Fruit fly (Drosophila melanogaster) whole organism, prepupa: ENCODE data around the gene CG44869.

Source experiments
- Blimp-1 ChIP-seq: fragments of 200-800 bp; sonication (Bioruptor generic); optimal IDR thresholded peaks from 3 replicates; lab custom pipeline; 2017; ENCODE audit warnings: missing biosample characterization, missing genetic modification characterization, mild to moderate bottlenecking, moderate library complexity, missing genetic modification reagents
- CG10631 ChIP-seq: fragments of 200-800 bp; sonication (Bioruptor generic); optimal IDR thresholded peaks from 2 replicates; lab custom pipeline; 2016; ENCODE audit warnings: missing biosample characterization, missing genetic modification characterization
- CG10669 ChIP-seq: fragments of 200-800 bp; sonication (Bioruptor generic); optimal IDR thresholded peaks from 3 replicates; lab custom pipeline; 2018; ENCODE audit warnings: missing biosample characterization, mild to moderate bottlenecking, missing genetic modification characterization, moderate library complexity
- CG11294 ChIP-seq: fragments of 200-800 bp; sonication (Bioruptor generic); IDR thresholded peaks from 2 replicates; pipeline ENCODE4 v1.3.6; 2022; ENCODE audit warnings: missing biosample characterization, missing genetic modification characterization
- CG11762 ChIP-seq: fragments of 200-800 bp; sonication (Bioruptor generic); optimal IDR thresholded peaks from 3 replicates; lab custom pipeline; 2016; ENCODE audit warnings: missing biosample characterization, missing genetic modification characterization; ENCODE audit not compliant: insufficient read depth
- CG1621 ChIP-seq: fragments of 200-800 bp; sonication (Bioruptor generic); optimal IDR thresholded peaks from 3 replicates; lab custom pipeline; 2018; ENCODE audit warnings: missing biosample characterization, mild to moderate bottlenecking, missing genetic modification characterization
- CG16779 ChIP-seq: fragments of 200-800 bp; sonication (Bioruptor generic); optimal IDR thresholded peaks from 3 replicates; lab custom pipeline; 2017; ENCODE audit warnings: missing biosample characterization, mild to moderate bottlenecking, missing genetic modification characterization
- CG3032 ChIP-seq: fragments of 200-800 bp; optimal IDR thresholded peaks from 2 replicates; lab custom pipeline; 2019; ENCODE audit warnings: missing biosample characterization, mild to moderate bottlenecking, missing genetic modification characterization, moderate library complexity
- CG31627 ChIP-seq: fragments of 200-800 bp; sonication (Bioruptor generic); optimal IDR thresholded peaks from 3 replicates; lab custom pipeline; 2016; ENCODE audit warnings: missing biosample characterization, missing genetic modification characterization
- CG32006 ChIP-seq: fragments of 200-800 bp; sonication (Bioruptor generic); optimal IDR thresholded peaks from 3 replicates; lab custom pipeline; 2017; ENCODE audit warnings: missing biosample characterization, mild to moderate bottlenecking, missing genetic modification characterization
- CG34406 ChIP-seq: fragments of 200-800 bp; sonication (Bioruptor generic); optimal IDR thresholded peaks from 3 replicates; lab custom pipeline; 2016; ENCODE audit warnings: missing biosample characterization, missing genetic modification characterization
- CG3919 ChIP-seq: fragments of 200-800 bp; sonication (Bioruptor generic); optimal IDR thresholded peaks from 3 replicates; lab custom pipeline; 2016; ENCODE audit warnings: missing biosample characterization, missing genetic modification characterization
- CG4318 ChIP-seq: fragments of 200-800 bp; sonication (Bioruptor generic); optimal IDR thresholded peaks from 3 replicates; lab custom pipeline; 2017; ENCODE audit warnings: missing biosample characterization, mild to moderate bottlenecking, missing genetic modification characterization
- CG6163 ChIP-seq: fragments of 200-800 bp; sonication (Bioruptor generic); IDR thresholded peaks from 3 replicates; pipeline ENCODE4 v1.3.6; 2022; ENCODE audit warnings: missing biosample characterization, missing genetic modification characterization
- CG6792 ChIP-seq: fragments of 200-800 bp; sonication (Bioruptor generic); optimal IDR thresholded peaks from 3 replicates; lab custom pipeline; 2016; ENCODE audit warnings: missing biosample characterization, missing genetic modification characterization
- CG6808 ChIP-seq: fragments of 200-800 bp; sonication (Bioruptor generic); optimal IDR thresholded peaks from 3 replicates; lab custom pipeline; 2017; ENCODE audit warnings: missing biosample characterization, missing genetic modification characterization, mild to moderate bottlenecking, moderate library complexity, missing genetic modification reagents
- CG6854 ChIP-seq: fragments of 200-800 bp; sonication (Bioruptor generic); optimal IDR thresholded peaks from 2 replicates; lab custom pipeline; 2017; ENCODE audit warnings: missing biosample characterization, mild to moderate bottlenecking, missing genetic modification characterization
- CG7368 ChIP-seq: fragments of 200-800 bp; sonication (Bioruptor generic); optimal IDR thresholded peaks from 3 replicates; lab custom pipeline; 2016; ENCODE audit warnings: missing biosample characterization, missing genetic modification characterization
- CG8119 ChIP-seq: fragments of 200-800 bp; sonication (Bioruptor generic); IDR thresholded peaks from 3 replicates; pipeline ENCODE4 v1.3.6; 2022; ENCODE audit warnings: missing biosample characterization, missing genetic modification characterization
- CG8319 ChIP-seq: fragments of 200-800 bp; sonication (Bioruptor generic); optimal IDR thresholded peaks from 3 replicates; lab custom pipeline; 2016; ENCODE audit warnings: missing biosample characterization, missing genetic modification characterization
- CG8632 ChIP-seq: fragments of 200-800 bp; sonication (Bioruptor generic); optimal IDR thresholded peaks from 3 replicates; lab custom pipeline; 2016; ENCODE audit warnings: missing biosample characterization, missing genetic modification characterization
- CG9139 ChIP-seq: fragments of 200-800 bp; sonication (Bioruptor generic); optimal IDR thresholded peaks from 3 replicates; lab custom pipeline; 2017; ENCODE audit warnings: missing biosample characterization, mild to moderate bottlenecking, missing genetic modification characterization
- Eip78C ChIP-seq: fragments of 200-800 bp; sonication (Bioruptor generic); peaks from one replicate; lab custom pipeline; 2016; ENCODE audit warnings: missing biosample characterization, missing genetic modification characterization
- Eip93F ChIP-seq: fragments of 200-800 bp; sonication (Bioruptor generic); optimal IDR thresholded peaks from 2 replicates; lab custom pipeline; 2016; ENCODE audit warnings: missing biosample characterization, mild to moderate bottlenecking, missing genetic modification characterization
- Ets21C ChIP-seq: fragments of 200-800 bp; sonication (Bioruptor generic); optimal IDR thresholded peaks from 3 replicates; lab custom pipeline; 2016; ENCODE audit warnings: missing biosample characterization, missing genetic modification characterization
- Hr38 ChIP-seq: sonication (Bioruptor generic); optimal IDR thresholded peaks from 2 replicates; lab custom pipeline; 2016; ENCODE audit warnings: missing biosample characterization, missing genetic modification characterization
- Hr39 ChIP-seq: fragments of 200-800 bp; sonication (Bioruptor generic); optimal IDR thresholded peaks from 2 replicates; lab custom pipeline; 2016; ENCODE audit warnings: missing biosample characterization, missing genetic modification characterization
- Hr4 ChIP-seq: fragments of 200-800 bp; sonication (Bioruptor generic); optimal IDR thresholded peaks from 3 replicates; lab custom pipeline; 2016; ENCODE audit warnings: missing biosample characterization, missing genetic modification characterization
- Lpt ChIP-seq: fragments of 200-800 bp; sonication (Bioruptor generic); optimal IDR thresholded peaks from 3 replicates; lab custom pipeline; 2016; ENCODE audit warnings: missing biosample characterization, missing genetic modification characterization
- Met ChIP-seq: fragments of 200-800 bp; sonication (Bioruptor generic); optimal IDR thresholded peaks from 3 replicates; lab custom pipeline; 2016; ENCODE audit warnings: missing biosample characterization, missing genetic modification characterization
- OdsH ChIP-seq: fragments of 200-800 bp; sonication (Bioruptor generic); optimal IDR thresholded peaks from 3 replicates; lab custom pipeline; 2016; ENCODE audit warnings: missing biosample characterization, missing genetic modification characterization
- Sox102F ChIP-seq: fragments of 200-800 bp; sonication (Bioruptor generic); optimal IDR thresholded peaks from 2 replicates; lab custom pipeline; 2016; ENCODE audit warnings: missing biosample characterization, mild to moderate bottlenecking, missing genetic modification characterization
- Sox14 ChIP-seq: fragments of 200-800 bp; sonication (Bioruptor generic); optimal IDR thresholded peaks from 3 replicates; lab custom pipeline; 2016; ENCODE audit warnings: missing biosample characterization, missing genetic modification characterization
- Sox15 ChIP-seq: fragments of 200-800 bp; sonication (Bioruptor generic); optimal IDR thresholded peaks from 3 replicates; lab custom pipeline; 2016; ENCODE audit warnings: missing biosample characterization, missing genetic modification characterization
- achi ChIP-seq: fragments of 200-800 bp; sonication (Bioruptor generic); optimal IDR thresholded peaks from 3 replicates; lab custom pipeline; 2016; ENCODE audit warnings: missing biosample characterization, missing genetic modification characterization
- cyc ChIP-seq: fragments of 200-800 bp; sonication (Bioruptor generic); optimal IDR thresholded peaks from 3 replicates; lab custom pipeline; 2016; ENCODE audit warnings: missing biosample characterization, missing genetic modification characterization
- dac ChIP-seq: fragments of 200-800 bp; sonication (Bioruptor generic); optimal IDR thresholded peaks from 2 replicates; lab custom pipeline; 2017; ENCODE audit warnings: missing biosample characterization, mild to moderate bottlenecking, missing genetic modification characterization
- dsx ChIP-seq: fragments of 200-800 bp; optimal IDR thresholded peaks from 3 replicates; lab custom pipeline; 2019; ENCODE audit warnings: missing biosample characterization, mild to moderate bottlenecking, missing genetic modification characterization, moderate library complexity; ENCODE audit not compliant: poor library complexity, severe bottlenecking
- eg ChIP-seq: fragments of 200-800 bp; sonication (Bioruptor generic); IDR thresholded peaks from 3 replicates; pipeline ENCODE4 v1.3.6; 2022; ENCODE audit warnings: missing biosample characterization, missing genetic modification characterization
- esn ChIP-seq: fragments of 200-800 bp; sonication (Bioruptor generic); optimal IDR thresholded peaks from 2 replicates; lab custom pipeline; 2016; ENCODE audit warnings: missing biosample characterization, mild to moderate bottlenecking, missing genetic modification characterization, moderate library complexity
- fd59A ChIP-seq: fragments of 200-800 bp; sonication (Bioruptor generic); optimal IDR thresholded peaks from 2 replicates; lab custom pipeline; 2017; ENCODE audit warnings: missing biosample characterization, mild to moderate bottlenecking, missing genetic modification characterization, missing genetic modification reagents
- fd85E ChIP-seq: fragments of 200-800 bp; sonication (Bioruptor generic); optimal IDR thresholded peaks from 3 replicates; lab custom pipeline; 2016; ENCODE audit warnings: missing biosample characterization, missing genetic modification characterization
- fkh ChIP-seq: fragments of 200-800 bp; sonication (Bioruptor generic); optimal IDR thresholded peaks from 3 replicates; lab custom pipeline; 2017; ENCODE audit warnings: missing biosample characterization, mild to moderate bottlenecking, missing genetic modification characterization, moderate library complexity
- lz ChIP-seq: fragments of 200-800 bp; sonication (Bioruptor generic); optimal IDR thresholded peaks from 3 replicates; lab custom pipeline; 2016; ENCODE audit warnings: missing biosample characterization, missing genetic modification characterization
- net ChIP-seq: fragments of 200-800 bp; sonication (Bioruptor generic); optimal IDR thresholded peaks from 3 replicates; lab custom pipeline; 2016; ENCODE audit warnings: missing biosample characterization, missing genetic modification characterization
- pdm3 ChIP-seq: fragments of 200-800 bp; sonication (Bioruptor generic); optimal IDR thresholded peaks from 3 replicates; lab custom pipeline; 2016; ENCODE audit warnings: missing biosample characterization, missing genetic modification characterization
- salr ChIP-seq, 2 experiments: fragments of 200-800 bp; sonication (Bioruptor generic); optimal IDR thresholded peaks; 3 replicates each; lab custom pipeline; 2016 to 2018; ENCODE audit warnings: missing biosample characterization in 2 of 2, missing genetic modification characterization in 2 of 2, mild to moderate bottlenecking in 1 of 2
- spab ChIP-seq: fragments of 200-800 bp; sonication (Bioruptor generic); optimal IDR thresholded peaks from 2 replicates; lab custom pipeline; 2017; ENCODE audit warnings: missing biosample characterization, mild to moderate bottlenecking, missing genetic modification characterization, missing genetic modification reagents
- ss ChIP-seq, 2 experiments: fragments of 200-800 bp; sonication (Bioruptor generic); optimal IDR thresholded peaks; 2 replicates in 1 of 2; 3 replicates in 1 of 2; lab custom pipeline; 2017 to 2018; ENCODE audit warnings: mild to moderate bottlenecking in 2 of 2, missing biosample characterization in 2 of 2, missing genetic modification characterization in 2 of 2, moderate library complexity in 1 of 2
- svp ChIP-seq: fragments of 200-800 bp; sonication (Bioruptor generic); peaks from one replicate; lab custom pipeline; 2016; ENCODE audit warnings: missing biosample characterization, missing genetic modification characterization
- topi ChIP-seq: fragments of 200-800 bp; sonication (Bioruptor generic); optimal IDR thresholded peaks from 3 replicates; lab custom pipeline; 2016; ENCODE audit warnings: missing biosample characterization, missing genetic modification characterization
- vri ChIP-seq: fragments of 200-800 bp; sonication (Bioruptor generic); optimal IDR thresholded peaks from 3 replicates; lab custom pipeline; 2016; ENCODE audit warnings: missing biosample characterization, mild to moderate bottlenecking, missing genetic modification characterization

CG44869 gene

DNA sequence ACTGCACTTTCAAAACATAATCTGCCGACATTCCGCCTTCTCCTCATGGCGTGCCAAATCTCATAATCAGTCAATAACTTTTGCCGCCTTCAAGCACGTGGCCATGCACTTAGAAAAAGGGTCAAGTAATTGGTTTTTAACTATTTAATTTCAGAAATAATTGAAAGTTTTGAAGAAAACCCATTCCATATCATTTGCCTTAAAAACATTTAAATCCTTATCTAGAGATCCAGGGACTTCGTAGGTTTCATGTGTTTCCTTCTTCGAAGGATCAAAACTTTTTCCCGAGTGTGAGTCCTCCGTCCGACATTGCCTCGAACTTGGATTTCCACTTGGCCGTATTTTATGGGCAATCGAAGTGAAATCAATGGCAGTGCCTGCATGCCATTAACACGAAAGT, 40.8 kb upstream of the CG44869 start:
- TF ChIP-seq CG1621 (peak; percentile 30), CG31627 (GFP tag; lab: Kevin White, UChicago) (peak; percentile 61), eg (GFP tag; lab: Robert Waterston, UW) (no peak), CG10631 (peak; percentile 41), CG3032 (peak; percentile 58), topi (GFP tag; lab: Kevin White, UChicago) (peak; percentile 69), Sox102F (peak; percentile 67), spab (GFP tag; lab: Kevin White, UChicago) (peak; percentile 40), CG11762 (GFP tag; lab: Kevin White, UChicago) (peak; percentile 24), fd59A (GFP tag; lab: Kevin White, UChicago) (peak; percentile 36), net (GFP tag; lab: Kevin White, UChicago) (peak; percentile 35), pdm3 (peak; percentile 50), dac (GFP tag; lab: Kevin White, UChicago) (no peak), Met (GFP tag; lab: Kevin White, UChicago) (peak; percentile 74), Blimp-1 (GFP tag; lab: Kevin White, UChicago) (no peak), fkh (GFP tag; lab: Kevin White, UChicago) (no peak), CG11294 (GFP tag; lab: Robert Waterston, UW) (no peak), CG34406 (GFP tag; lab: Kevin White, UChicago) (peak; percentile 56), vri (peak; percentile 46), salr (GFP tag; optimal IDR thresholded peaks at IDR 0.05; lab: Kevin White, UChicago) (peak in 1 of 2 experiments; percentile 2), Sox15 (GFP tag; lab: Kevin White, UChicago) (peak; percentile 19), CG6792 (GFP tag; lab: Kevin White, UChicago) (peak; percentile 52), CG8319 (peak; percentile 19), CG4318 (no peak), dsx (GFP tag; lab: Kevin White, UChicago) (no peak), esn (GFP tag; lab: Kevin White, UChicago) (peak; percentile 73), achi (GFP tag; lab: Kevin White, UChicago) (peak; percentile 60), CG6163 (GFP tag; lab: Robert Waterston, UW) (peak; percentile 73), Ets21C (GFP tag; lab: Kevin White, UChicago) (peak; percentile 17), CG8632 (GFP tag; lab: Kevin White, UChicago) (peak; percentile 47), CG32006 (no peak), Hr38 (GFP tag; lab: Kevin White, UChicago) (no peak), Eip78C (GFP tag; lab: Kevin White, UChicago) (peak; percentile 92), CG6808 (GFP tag; lab: Kevin White, UChicago) (peak; percentile 18), Hr4 (GFP tag; lab: Kevin White, UChicago) (peak; percentile 11), CG7368 (GFP tag; lab: Kevin White, UChicago) (peak; percentile 40), Eip93F (no peak), cyc (GFP tag; lab: Kevin White, UChicago) (peak; percentile 59), CG3919 (GFP tag; lab: Kevin White, UChicago) (peak; percentile 65), CG10669 (GFP tag; lab: Kevin White, UChicago) (peak; percentile 62), OdsH (GFP tag; lab: Kevin White, UChicago) (peak; percentile 60), Lpt (no peak), CG6854 (GFP tag; lab: Kevin White, UChicago) (no peak), CG8119 (GFP tag; lab: Robert Waterston, UW) (no peak), fd85E (GFP tag; lab: Kevin White, UChicago) (no peak), Sox14 (peak; percentile 24), CG16779 (no peak), CG9139 (GFP tag; lab: Kevin White, UChicago) (peak; percentile 26), lz (GFP tag; lab: Kevin White, UChicago) (peak; percentile 61), Hr39 (GFP tag; lab: Kevin White, UChicago) (peak; percentile 61), svp (peak; percentile 85), ss (GFP tag; optimal IDR thresholded peaks at IDR 0.05; lab: Kevin White, UChicago) (peak in 1 of 2 experiments; percentile 20)
